Fruit fly (Drosophila melanogaster): ENCODE data around the gene CG1722.

- TF ChIP-seq pan (optimal IDR thresholded peaks at IDR 0.05): no peak
- no peak for TF ChIP-seq EcR (GFP tag; optimal IDR thresholded peaks at IDR 0.05)
- TF ChIP-seq usp (GFP tag; optimal IDR thresholded peaks at IDR 0.05): no peak
- TF ChIP-seq psq (optimal IDR thresholded peaks at IDR 0.05): no peak
- TF ChIP-seq Dll (optimal IDR thresholded peaks at IDR 0.05): no peak
- no peak for TF ChIP-seq CG8478 (optimal IDR thresholded peaks at IDR 0.05)
Measured at dm6 chrX:21265391-21265790, 14.4 kb upstream of the CG1722 start.

All from whole organism.